Worm (Caenorhabditis elegans) whole organism, L4 larva: Measurements from ENCODE around the gene F44F4.15.

Experiments
- D1046.2 ChIP-seq: fragments of 200-800 bp; sonication (Bioruptor generic); IDR thresholded peaks from 2 replicates; pipeline ENCODE4 v1.3.6; 2022; ENCODE audit warnings: missing genetic modification characterization, missing compliant biosample characterization
- F49E8.2 ChIP-seq: sonication (generic microtip); optimal IDR thresholded peaks from 2 replicates; lab custom pipeline; 2016; ENCODE audit warnings: missing compliant biosample characterization, mild to moderate bottlenecking, missing genetic modification characterization, borderline replicate concordance
- T20F7.1 ChIP-seq: fragments of 200-800 bp; sonication (Bioruptor generic); optimal IDR thresholded peaks from 2 replicates; lab custom pipeline; 2018; ENCODE audit warnings: mild to moderate bottlenecking, missing genetic modification characterization, missing compliant biosample characterization
- T26A8.4 ChIP-seq: fragments of 200-800 bp; sonication (Bioruptor generic); IDR thresholded peaks from 2 replicates; pipeline ENCODE4 v1.3.6; 2022; ENCODE audit warnings: missing genetic modification characterization, missing compliant biosample characterization
- Y48G9A.11 ChIP-seq: fragments of 200-800 bp; sonication (Bioruptor generic); IDR thresholded peaks from 2 replicates; pipeline ENCODE4 v1.3.6; 2022; ENCODE audit warnings: missing genetic modification reagents, missing genetic modification characterization, missing compliant biosample characterization
- ZK337.2 ChIP-seq: fragments of 200-800 bp; sonication (Bioruptor generic); IDR thresholded peaks from 2 replicates; pipeline ENCODE4 v1.3.6; 2022; ENCODE audit warnings: missing genetic modification reagents, missing genetic modification characterization, missing compliant biosample characterization
- arid-1 ChIP-seq: fragments of 200-800 bp; sonication (Bioruptor generic); conservative IDR thresholded peaks from 2 replicates; pipeline ENCODE4 v1.3.6; 2022; ENCODE audit warnings: missing genetic modification reagents, missing genetic modification characterization, missing compliant biosample characterization
- ceh-28 ChIP-seq: fragments of 150-350 bp; optimal IDR thresholded peaks from 2 replicates; lab custom pipeline; 2014; ENCODE audit warnings: missing biosample characterization, missing genetic modification reagents, missing genetic modification characterization
- ceh-44 ChIP-seq: fragments of 200-800 bp; sonication (Bioruptor generic); IDR thresholded peaks from 2 replicates; pipeline ENCODE4 v1.3.6; 2022; ENCODE audit warnings: missing genetic modification reagents, missing genetic modification characterization, missing compliant biosample characterization
- daf-16 ChIP-seq, 3 experiments: sonication (generic microtip); optimal IDR thresholded peaks; 2 replicates each; lab custom pipeline; 2016 to 2017; ENCODE audit warnings: missing genetic modification characterization in 3 of 3, missing genetic modification reagents in 3 of 3, mild to moderate bottlenecking in 2 of 3, missing compliant biosample characterization in 2 of 3, missing biosample characterization in 1 of 3, moderate library complexity in 1 of 3
- dmd-8 ChIP-seq: fragments of 200-800 bp; sonication (Bioruptor generic); IDR thresholded peaks from 2 replicates; pipeline ENCODE4 v1.3.6; 2022; ENCODE audit warnings: missing genetic modification characterization, missing compliant biosample characterization
- dmd-9 ChIP-seq: fragments of 200-800 bp; sonication (Bioruptor generic); IDR thresholded peaks from 2 replicates; pipeline ENCODE4 v1.3.6; 2022; ENCODE audit warnings: missing genetic modification reagents, missing genetic modification characterization, missing compliant biosample characterization
- dve-1 ChIP-seq: sonication (generic microtip); optimal IDR thresholded peaks from 2 replicates; lab custom pipeline; 2017; ENCODE audit warnings: antibody characterized with exemption, mild to moderate bottlenecking, missing genetic modification characterization, missing compliant biosample characterization; ENCODE audit not compliant: insufficient read depth
- egl-43 ChIP-seq: fragments of 200-800 bp; sonication (Bioruptor generic); IDR thresholded peaks from 2 replicates; pipeline ENCODE4 v1.3.6; 2022; ENCODE audit warnings: missing genetic modification reagents, missing genetic modification characterization, missing compliant biosample characterization
- fkh-10 ChIP-seq: fragments of 150-350 bp; optimal IDR thresholded peaks from 2 replicates; lab custom pipeline; 2014; ENCODE audit warnings: missing biosample characterization, missing genetic modification reagents, missing genetic modification characterization
- gei-8 ChIP-seq: fragments of 200-800 bp; sonication (Bioruptor generic); optimal IDR thresholded peaks from 2 replicates; lab custom pipeline; 2018; ENCODE audit warnings: mild to moderate bottlenecking, missing genetic modification characterization, missing compliant biosample characterization
- hif-1 ChIP-seq, 2 experiments: sonication (generic microtip); optimal IDR thresholded peaks; 2 replicates each; lab custom pipeline; 2016 to 2017; ENCODE audit warnings: missing compliant biosample characterization in 2 of 2, missing genetic modification characterization in 2 of 2, missing genetic modification reagents in 2 of 2, missing genotype in 2 of 2, mild to moderate bottlenecking in 1 of 2
- hlh-11 ChIP-seq: fragments of 200-800 bp; sonication (Bioruptor generic); optimal IDR thresholded peaks from 2 replicates; lab custom pipeline; 2018; ENCODE audit warnings: mild to moderate bottlenecking, missing genetic modification characterization, missing compliant biosample characterization
- hlh-30 ChIP-seq: sonication (generic microtip); optimal IDR thresholded peaks from 2 replicates; lab custom pipeline; 2017; ENCODE audit warnings: antibody characterized with exemption, mild to moderate bottlenecking, missing genetic modification characterization, missing compliant biosample characterization; ENCODE audit not compliant: insufficient read depth
- lin-13 ChIP-seq: fragments of 150-350 bp; optimal IDR thresholded peaks from 2 replicates; lab custom pipeline; 2014; ENCODE audit warnings: missing biosample characterization, missing genetic modification reagents, missing genetic modification characterization
- lin-38 ChIP-seq: fragments of 200-800 bp; sonication (Bioruptor generic); IDR thresholded peaks from 2 replicates; pipeline ENCODE4 v1.3.6; 2022; ENCODE audit warnings: missing genetic modification reagents, missing genetic modification characterization, missing compliant biosample characterization
- mdl-1 ChIP-seq, 2 experiments: fragments of 150-350 bp in 1 of 2; sonication (generic microtip) in 1 of 2; optimal IDR thresholded peaks; 2 replicates each; lab custom pipeline; 2014 to 2017; ENCODE audit warnings: missing biosample characterization in 2 of 2, missing genetic modification characterization in 2 of 2
- mdt-29 ChIP-seq: fragments of 200-800 bp; sonication (Bioruptor generic); IDR thresholded peaks from 2 replicates; pipeline ENCODE4 v1.3.6; 2022; ENCODE audit warnings: missing genetic modification reagents, missing genetic modification characterization, missing compliant biosample characterization
- mep-1 ChIP-seq: fragments of 150-350 bp; sonication (generic microtip); optimal IDR thresholded peaks from 3 replicates; lab custom pipeline; 2014; ENCODE audit warnings: missing biosample characterization, missing genetic modification characterization
- mes-2 ChIP-seq: sonication (generic microtip); optimal IDR thresholded peaks from 2 replicates; lab custom pipeline; 2016; ENCODE audit warnings: missing genotype, mild to moderate bottlenecking, missing genetic modification characterization, missing compliant biosample characterization; ENCODE audit not compliant: poor library complexity, severe bottlenecking
- mxl-2 ChIP-seq: fragments of 200-800 bp; sonication (Bioruptor generic); conservative IDR thresholded peaks from 2 replicates; pipeline ENCODE4 v1.3.6; 2022; ENCODE audit warnings: missing genetic modification reagents, missing genetic modification characterization, missing compliant biosample characterization
- mxl-3 ChIP-seq: fragments of 200-800 bp; sonication (Bioruptor generic); optimal IDR thresholded peaks from 2 replicates; lab custom pipeline; 2018; ENCODE audit warnings: mild to moderate bottlenecking, missing genetic modification characterization, missing compliant biosample characterization
- nhr-102 ChIP-seq: sonication (generic microtip); optimal IDR thresholded peaks from 2 replicates; lab custom pipeline; 2016; ENCODE audit warnings: mild to moderate bottlenecking, missing genetic modification characterization, moderate library complexity, missing compliant biosample characterization
- nhr-28 ChIP-seq: fragments of 150-350 bp; optimal IDR thresholded peaks from 2 replicates; lab custom pipeline; 2014; ENCODE audit warnings: missing biosample characterization, missing genetic modification characterization
- nhr-48 ChIP-seq: sonication (generic microtip); optimal IDR thresholded peaks from 2 replicates; lab custom pipeline; 2016; ENCODE audit warnings: mild to moderate bottlenecking, missing genetic modification characterization, missing compliant biosample characterization
- nhr-76 ChIP-seq: fragments of 150-350 bp; optimal IDR thresholded peaks from 2 replicates; lab custom pipeline; 2014; ENCODE audit warnings: missing biosample characterization, missing genetic modification characterization
- nhr-77 ChIP-seq: fragments of 150-350 bp; optimal IDR thresholded peaks from 2 replicates; lab custom pipeline; 2014; ENCODE audit warnings: missing biosample characterization, missing genetic modification characterization
- sdz-12 ChIP-seq: fragments of 200-800 bp; sonication (Bioruptor generic); optimal IDR thresholded peaks from 2 replicates; lab custom pipeline; 2018; ENCODE audit warnings: mild to moderate bottlenecking, missing genetic modification characterization, missing compliant biosample characterization
- set-16 ChIP-seq: fragments of 200-800 bp; sonication (Bioruptor generic); IDR thresholded peaks from 2 replicates; pipeline ENCODE4 v1.3.6; 2022; ENCODE audit warnings: missing genetic modification reagents, missing genetic modification characterization, missing compliant biosample characterization
- snpc-1.2 ChIP-seq: fragments of 200-800 bp; sonication (Bioruptor generic); IDR thresholded peaks from 2 replicates; pipeline ENCODE4 v1.3.6; 2022; ENCODE audit warnings: missing genetic modification reagents, missing genetic modification characterization, missing compliant biosample characterization
- snpc-4 ChIP-seq: fragments of 150-350 bp; optimal IDR thresholded peaks from 2 replicates; lab custom pipeline; 2014; ENCODE audit warnings: missing biosample characterization, missing genetic modification characterization
- unc-130 ChIP-seq: sonication (generic microtip); optimal IDR thresholded peaks from 2 replicates; lab custom pipeline; 2016; ENCODE audit warnings: missing genetic modification reagents, missing genetic modification characterization, missing compliant biosample characterization
- unc-62 ChIP-seq, 3 experiments: fragments of 150-350 bp in 1 of 3; sonication (generic microtip); optimal IDR thresholded peaks in 2 of 3; peaks in 1 of 3; 1 replicate in 1 of 3; 2 replicates in 2 of 3; lab custom pipeline; 2014 to 2017; ENCODE audit warnings: missing biosample characterization in 3 of 3, missing genetic modification characterization in 3 of 3, missing genetic modification reagents in 3 of 3, missing genotype in 1 of 3
- zfp-2 ChIP-seq: sonication (generic microtip); optimal IDR thresholded peaks from 2 replicates; lab custom pipeline; 2016; ENCODE audit warnings: mild to moderate bottlenecking, missing genetic modification characterization, missing compliant biosample characterization
- zfp-3 ChIP-seq: fragments of 200-800 bp; sonication (Bioruptor generic); conservative IDR thresholded peaks from 2 replicates; pipeline ENCODE4 v1.3.6; 2022; ENCODE audit warnings: missing genetic modification reagents, missing genetic modification characterization, missing compliant biosample characterization
- zip-11 ChIP-seq: fragments of 200-800 bp; sonication (Bioruptor generic); IDR thresholded peaks from 2 replicates; pipeline ENCODE4 v1.3.6; 2022; ENCODE audit warnings: missing genetic modification characterization, missing compliant biosample characterization
- ztf-7 ChIP-seq: fragments of 150-350 bp; optimal IDR thresholded peaks from 2 replicates; lab custom pipeline; 2014; ENCODE audit warnings: missing biosample characterization, missing genetic modification characterization

F44F4.15 gene

ce11 chrII:10935336-10935735 lies 20.9 kb downstream of the F44F4.15 start:
- no peak for TF ChIP-seq mep-1 (tag; lab: Kevin White, UChicago)
- TF ChIP-seq ceh-44 (GFP tag; lab: Robert Waterston, UW): 0 out of 2 replicates have a peak, but pooled peaks have one; percentile 16
- TF ChIP-seq F49E8.2 (tag; lab: Kevin White, UChicago): peak; percentile 81
- TF ChIP-seq ztf-7 (tag; lab: Kevin White, UChicago): no peak
- TF ChIP-seq mdt-29 (GFP tag; lab: Robert Waterston, UW): no peak
- peak; percentile 69 for TF ChIP-seq Y48G9A.11 (GFP tag; lab: Robert Waterston, UW)
- TF ChIP-seq arid-1 (GFP tag; lab: Robert Waterston, UW): 0 out of 2 replicates have a peak, but pooled peaks have one; percentile 36
- TF ChIP-seq zfp-2 (tag; lab: Kevin White, UChicago): no peak
- 0 out of 2 replicates have a peak, but pooled peaks have one; percentile 60 for TF ChIP-seq snpc-1.2 (GFP tag; lab: Robert Waterston, UW)
- TF ChIP-seq snpc-4 (tag; lab: Kevin White, UChicago): no peak
- TF ChIP-seq hlh-11 (tag; lab: Kevin White, UChicago): no peak
- TF ChIP-seq lin-38 (GFP tag; lab: Robert Waterston, UW): peak; percentile 76
- peak; percentile 68 for TF ChIP-seq unc-130 (GFP tag; lab: Kevin White, UChicago)
- TF ChIP-seq T26A8.4 (GFP tag; lab: Robert Waterston, UW): no peak
- no peak for TF ChIP-seq nhr-48 (tag; lab: Kevin White, UChicago)

- TF ChIP-seq set-16 (GFP tag; lab: Robert Waterston, UW) (peak; percentile 83), egl-43 (GFP tag; lab: Robert Waterston, UW) (0 out of 2 replicates have a peak, but pooled peaks have one; percentile 51)
Observed at ce11 chrII:10941918-10942317, 27.5 kb downstream of the F44F4.15 start, which contains the start of gene R03D7.15. R03D7.15 (plus strand) TSS chrII:10942216.

DNA sequence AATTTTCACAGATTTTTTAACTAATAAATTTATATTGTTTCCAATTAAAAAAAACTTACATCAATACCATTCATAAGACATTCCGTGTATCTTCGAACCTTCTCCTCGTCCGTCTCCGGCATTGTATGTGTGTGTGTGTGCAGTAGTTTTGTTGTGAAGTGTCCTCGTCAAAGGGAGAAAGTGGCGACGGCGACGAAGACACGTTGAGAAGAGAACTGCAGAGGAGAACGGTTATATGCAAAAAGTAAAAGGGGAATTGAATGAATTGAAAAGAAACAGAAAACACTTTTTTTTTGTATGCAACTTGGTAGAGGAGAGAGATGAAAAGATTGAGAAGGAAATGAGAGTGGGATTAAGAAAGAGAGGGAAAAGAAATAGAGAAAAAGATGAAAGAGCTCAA lies 31.0 kb downstream of the F44F4.15 start:
- no peak for TF ChIP-seq sdz-12 (GFP tag; lab: Kevin White, UChicago)
- TF ChIP-seq fkh-10: no peak
- no peak for TF ChIP-seq mxl-2 (GFP tag; lab: Robert Waterston, UW)
- TF ChIP-seq dmd-8 (GFP tag; lab: Robert Waterston, UW): no peak
- no peak for TF ChIP-seq nhr-48 (tag; lab: Kevin White, UChicago)
- TF ChIP-seq gei-8 (GFP tag; lab: Kevin White, UChicago): no peak
- no peak for TF ChIP-seq hif-1 (tag; optimal IDR thresholded peaks at IDR 0.05; lab: Kevin White, UChicago)
- TF ChIP-seq D1046.2 (GFP tag; lab: Robert Waterston, UW): no peak
- no peak for TF ChIP-seq daf-16 (GFP tag; optimal IDR thresholded peaks at IDR 0.05; lab: Kevin White, UChicago)
- TF ChIP-seq daf-16 (tag; optimal IDR thresholded peaks at IDR 0.05; lab: Kevin White, UChicago): no peak
- no peak for TF ChIP-seq nhr-77 (tag; lab: Kevin White, UChicago)
- TF ChIP-seq mdl-1 (tag; optimal IDR thresholded peaks at IDR 0.05; lab: Kevin White, UChicago): no peak
- no peak for TF ChIP-seq set-16 (GFP tag; lab: Robert Waterston, UW)
- no peak for TF ChIP-seq mep-1 (tag; lab: Kevin White, UChicago)
- no peak for TF ChIP-seq T20F7.1 (GFP tag; lab: Kevin White, UChicago)
- no peak for TF ChIP-seq snpc-1.2 (GFP tag; lab: Robert Waterston, UW)
- no peak for TF ChIP-seq dve-1 (tag; lab: Kevin White, UChicago)
- TF ChIP-seq hlh-30 (tag; lab: Kevin White, UChicago): no peak

DNA sequence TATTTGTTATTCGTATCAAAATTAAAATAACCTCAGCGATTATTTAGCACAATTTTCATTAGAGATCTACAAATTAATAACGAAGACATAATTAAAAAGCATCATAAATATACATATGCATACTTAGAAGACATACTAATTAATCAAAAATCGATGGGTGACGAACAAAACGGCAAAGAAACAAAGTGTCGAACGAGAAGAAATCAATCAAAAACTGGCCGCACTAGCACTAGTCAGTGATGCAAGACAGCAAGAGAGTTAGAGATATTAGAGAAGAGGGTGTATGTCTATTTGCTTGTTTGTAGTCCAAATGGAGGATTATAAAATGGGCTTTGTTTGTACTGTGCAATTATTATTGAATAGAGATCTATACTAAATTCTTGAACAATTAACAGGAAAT lies 32.4 kb downstream of the F44F4.15 start:
- TF ChIP-seq unc-62 (GFP tag; optimal IDR thresholded peaks at IDR 0.05 in 1 of 2; lab: Kevin White, UChicago) (peak in 1 of 2 experiments; percentile 56), unc-62 (tag; optimal IDR thresholded peaks at IDR 0.05; lab: Kevin White, UChicago) (no peak), nhr-102 (no peak), mdt-29 (GFP tag; lab: Robert Waterston, UW) (no peak), nhr-28 (tag; lab: Kevin White, UChicago) (peak; percentile 86), mxl-3 (GFP tag; lab: Kevin White, UChicago) (peak; percentile 25), zfp-2 (tag; lab: Kevin White, UChicago) (no peak), lin-13 (GFP tag; lab: Kevin White, UChicago) (no peak), zfp-3 (GFP tag; lab: Robert Waterston, UW) (no peak), mep-1 (tag; lab: Kevin White, UChicago) (peak; percentile 25), dmd-9 (GFP tag; lab: Robert Waterston, UW) (no peak), ZK337.2 (GFP tag; lab: Robert Waterston, UW) (no peak), mes-2 (peak; percentile 20), hlh-30 (tag; lab: Kevin White, UChicago) (no peak), ceh-28 (tag; lab: Kevin White, UChicago) (no peak), unc-130 (GFP tag; lab: Kevin White, UChicago) (no peak), zip-11 (no peak), nhr-76 (tag; lab: Kevin White, UChicago) (no peak)
